Fruit fly (Drosophila melanogaster) whole organism, embryonic: Measurements from ENCODE around the gene CG11771.

ENCODE experiments used
- B-H2 ChIP-seq: fragments of 200-800 bp; sonication (Bioruptor generic); optimal IDR thresholded peaks from 2 replicates; lab custom pipeline; 2018; ENCODE audit warnings: missing biosample characterization, mild to moderate bottlenecking, missing genetic modification characterization
- BEAF-32 ChIP-seq: fragments of 200-800 bp; sonication (Bioruptor generic); optimal IDR thresholded peaks from 3 replicates; lab custom pipeline; 2017; ENCODE audit warnings: missing biosample characterization, missing genetic modification characterization, mild to moderate bottlenecking, moderate library complexity, missing genetic modification reagents
- Bgb ChIP-seq: fragments of 200-800 bp; sonication (Bioruptor generic); IDR thresholded peaks from 2 replicates; pipeline ENCODE4 v1.3.6; 2022; ENCODE audit warnings: missing biosample characterization, missing genetic modification characterization; ENCODE audit not compliant: partially characterized antibody
- CG13287 ChIP-seq: fragments of 200-800 bp; sonication (Bioruptor generic); IDR thresholded peaks from 2 replicates; pipeline ENCODE4 v1.3.6; 2022; ENCODE audit warnings: missing biosample characterization, missing genetic modification characterization; ENCODE audit not compliant: partially characterized antibody
- CG14710 ChIP-seq: fragments of 200-800 bp; sonication (Bioruptor generic); optimal IDR thresholded peaks from 3 replicates; lab custom pipeline; 2019; ENCODE audit warnings: missing biosample characterization, mild to moderate bottlenecking, missing genetic modification characterization, moderate library complexity
- CG1602 ChIP-seq: fragments of 200-800 bp; sonication (Bioruptor generic); optimal IDR thresholded peaks from 3 replicates; lab custom pipeline; 2016; ENCODE audit warnings: missing biosample characterization, missing genetic modification characterization
- CG17186 ChIP-seq: fragments of 200-800 bp; sonication (Bioruptor generic); optimal IDR thresholded peaks from 3 replicates; lab custom pipeline; 2017; ENCODE audit warnings: missing biosample characterization, missing genetic modification reagents, missing genetic modification characterization
- CG34422 ChIP-seq: fragments of 200-800 bp; sonication (Bioruptor generic); IDR thresholded peaks from 3 replicates; pipeline ENCODE4 v1.3.6; 2022; ENCODE audit warnings: missing biosample characterization, missing genetic modification characterization
- CG6854 ChIP-seq: fragments of 200-800 bp; sonication (Bioruptor generic); optimal IDR thresholded peaks from 3 replicates; lab custom pipeline; 2017; ENCODE audit warnings: missing biosample characterization, mild to moderate bottlenecking, missing genetic modification characterization
- CG7839 ChIP-seq: fragments of 200-800 bp; sonication (Bioruptor generic); optimal IDR thresholded peaks from 3 replicates; lab custom pipeline; 2018; ENCODE audit warnings: missing biosample characterization, mild to moderate bottlenecking, missing genetic modification characterization, moderate library complexity
- CG7963 ChIP-seq: fragments of 200-800 bp; sonication (Bioruptor generic); IDR thresholded peaks from 3 replicates; pipeline ENCODE4 v1.3.6; 2022; ENCODE audit warnings: missing biosample characterization, missing genetic modification characterization; ENCODE audit not compliant: partially characterized antibody
- CG8388 ChIP-seq: fragments of 200-800 bp; sonication (Bioruptor generic); optimal IDR thresholded peaks from 2 replicates; lab custom pipeline; 2019; ENCODE audit warnings: missing biosample characterization, mild to moderate bottlenecking, missing genetic modification characterization, moderate library complexity
- CG9797 ChIP-seq: fragments of 200-800 bp; sonication (Bioruptor generic); optimal IDR thresholded peaks from 3 replicates; lab custom pipeline; 2018; ENCODE audit warnings: missing biosample characterization, mild to moderate bottlenecking, missing genetic modification characterization
- Dad ChIP-seq: fragments of 200-800 bp; sonication (Bioruptor generic); optimal IDR thresholded peaks from 3 replicates; lab custom pipeline; 2016; ENCODE audit warnings: missing biosample characterization, missing genetic modification characterization
- Dll ChIP-seq: fragments of 200-800 bp; sonication (Bioruptor generic); IDR thresholded peaks from 4 replicates; pipeline ENCODE4 v1.3.6; 2022; ENCODE audit warnings: missing biosample characterization, missing genetic modification characterization; ENCODE audit not compliant: partially characterized antibody
- Dref ChIP-seq: fragments of 200-800 bp; sonication (Bioruptor generic); IDR thresholded peaks from 2 replicates; pipeline ENCODE4 v1.3.6; 2022; ENCODE audit warnings: missing biosample characterization, missing genetic modification characterization
- ERR ChIP-seq: fragments of 200-800 bp; sonication (Bioruptor generic); optimal IDR thresholded peaks from 2 replicates; lab custom pipeline; 2016; ENCODE audit warnings: missing biosample characterization, missing genetic modification characterization
- Ets97D ChIP-seq: fragments of 200-800 bp; sonication (Bioruptor generic); optimal IDR thresholded peaks from 3 replicates; lab custom pipeline; 2016; ENCODE audit warnings: missing biosample characterization, missing genetic modification characterization
- HLHmδ ChIP-seq: fragments of 200-800 bp; sonication (Bioruptor generic); optimal IDR thresholded peaks from 2 replicates; lab custom pipeline; 2018; ENCODE audit warnings: missing biosample characterization, mild to moderate bottlenecking, missing genetic modification characterization, moderate library complexity
- Hsf ChIP-seq: fragments of 200-800 bp; sonication (Bioruptor generic); optimal IDR thresholded peaks from 3 replicates; lab custom pipeline; 2016; ENCODE audit warnings: missing biosample characterization, missing genetic modification characterization
- MTF-1 ChIP-seq: fragments of 200-800 bp; sonication (Bioruptor generic); optimal IDR thresholded peaks from 2 replicates; lab custom pipeline; 2018; ENCODE audit warnings: missing biosample characterization, mild to moderate bottlenecking, missing genetic modification characterization, borderline replicate concordance
- Med ChIP-seq: fragments of 200-800 bp; sonication (Bioruptor generic); peaks from one replicate; lab custom pipeline; 2016; ENCODE audit warnings: missing biosample characterization, missing genetic modification characterization, mild to moderate bottlenecking, inconsistent platforms, moderate library complexity
- Neu2 ChIP-seq: fragments of 200-800 bp; sonication (Bioruptor generic); optimal IDR thresholded peaks from 3 replicates; lab custom pipeline; 2016; ENCODE audit warnings: missing biosample characterization, missing genetic modification characterization, borderline replicate concordance
- Nf-YC ChIP-seq: fragments of 200-800 bp; optimal IDR thresholded peaks from 3 replicates; lab custom pipeline; 2019; ENCODE audit warnings: missing biosample characterization, mild to moderate bottlenecking, missing genetic modification characterization, moderate library complexity
- NfI ChIP-seq: fragments of 200-800 bp; sonication (Bioruptor generic); optimal IDR thresholded peaks from 3 replicates; lab custom pipeline; 2018; ENCODE audit warnings: missing biosample characterization, mild to moderate bottlenecking, missing genetic modification characterization, moderate library complexity
- Sry-δ ChIP-seq: fragments of 200-800 bp; sonication (Bioruptor generic); optimal IDR thresholded peaks from 2 replicates; lab custom pipeline; 2016; ENCODE audit warnings: missing biosample characterization, missing genetic modification characterization
- Tbp ChIP-seq: fragments of >200 bp; optimal IDR thresholded peaks from 2 replicates; lab custom pipeline; 2018; ENCODE audit warnings: missing biosample characterization, missing genetic modification characterization
- al ChIP-seq: fragments of 200-800 bp; sonication (Bioruptor generic); IDR thresholded peaks from 2 replicates; pipeline ENCODE4 v1.3.6; 2022; ENCODE audit warnings: missing biosample characterization, missing genetic modification characterization
- cas ChIP-seq: fragments of 200-800 bp; sonication (Bioruptor generic); IDR thresholded peaks from 2 replicates; pipeline ENCODE4 v1.3.6; 2022; ENCODE audit warnings: missing biosample characterization, missing genetic modification characterization
- cg ChIP-seq: fragments of 200-800 bp; sonication (Bioruptor generic); optimal IDR thresholded peaks from 3 replicates; lab custom pipeline; 2019; ENCODE audit warnings: missing biosample characterization, mild to moderate bottlenecking, missing genetic modification characterization, moderate library complexity
- chinmo ChIP-seq: fragments of 200-800 bp; sonication (Bioruptor generic); IDR thresholded peaks from 4 replicates; pipeline ENCODE4 v1.3.6; 2022; ENCODE audit warnings: missing biosample characterization, missing genetic modification characterization; ENCODE audit not compliant: partially characterized antibody
- crol ChIP-seq: fragments of 200-800 bp; sonication (Bioruptor generic); IDR thresholded peaks from 2 replicates; pipeline ENCODE4 v1.3.6; 2022; ENCODE audit warnings: missing biosample characterization, missing genetic modification characterization
- crp ChIP-seq, 2 experiments: fragments of 200-800 bp; sonication (Bioruptor generic); optimal IDR thresholded peaks; 2 replicates in 1 of 2; 3 replicates in 1 of 2; lab custom pipeline; 2017; ENCODE audit warnings: missing biosample characterization in 2 of 2, missing genetic modification characterization in 2 of 2, mild to moderate bottlenecking in 1 of 2, moderate library complexity in 1 of 2
- da ChIP-seq: fragments of 200-800 bp; sonication (Bioruptor generic); optimal IDR thresholded peaks from 2 replicates; lab custom pipeline; 2016; ENCODE audit warnings: missing biosample characterization, missing genetic modification characterization
- ewg ChIP-seq: fragments of 200-800 bp; sonication (Bioruptor generic); optimal IDR thresholded peaks from 3 replicates; lab custom pipeline; 2017; ENCODE audit warnings: mild to moderate bottlenecking, missing biosample characterization, missing genetic modification reagents, missing genetic modification characterization
- gce ChIP-seq: fragments of 200-800 bp; sonication (Bioruptor generic); IDR thresholded peaks from 3 replicates; pipeline ENCODE4 v1.3.6; 2022; ENCODE audit warnings: missing biosample characterization, missing genetic modification characterization
- gfzf ChIP-seq: fragments of 200-800 bp; sonication (Bioruptor generic); optimal IDR thresholded peaks from 2 replicates; lab custom pipeline; 2016; ENCODE audit warnings: missing biosample characterization, mild to moderate bottlenecking, missing genetic modification characterization, moderate library complexity
- hbn ChIP-seq: fragments of 200-800 bp; sonication (Bioruptor generic); IDR thresholded peaks from 2 replicates; pipeline ENCODE4 v1.3.6; 2022; ENCODE audit warnings: missing biosample characterization, missing genetic modification characterization; ENCODE audit not compliant: partially characterized antibody
- inv ChIP-seq: fragments of 200-800 bp; sonication (Bioruptor generic); IDR thresholded peaks from 2 replicates; pipeline ENCODE4 v1.3.6; 2022; ENCODE audit warnings: missing biosample characterization, missing genetic modification characterization; ENCODE audit not compliant: partially characterized antibody
- mirr ChIP-seq: fragments of 200-800 bp; sonication (Bioruptor generic); optimal IDR thresholded peaks from 3 replicates; lab custom pipeline; 2018; ENCODE audit warnings: missing biosample characterization, mild to moderate bottlenecking, missing genetic modification characterization
- nau ChIP-seq: fragments of 200-800 bp; sonication (Bioruptor generic); optimal IDR thresholded peaks from 3 replicates; lab custom pipeline; 2017; ENCODE audit warnings: missing biosample characterization, mild to moderate bottlenecking, missing genetic modification characterization, missing genetic modification reagents
- nmo ChIP-seq: fragments of 200-800 bp; sonication (Bioruptor generic); optimal IDR thresholded peaks from 2 replicates; lab custom pipeline; 2018; ENCODE audit warnings: missing biosample characterization, mild to moderate bottlenecking, missing genetic modification characterization, moderate library complexity
- nom ChIP-seq: fragments of 200-800 bp; sonication (Bioruptor generic); optimal IDR thresholded peaks from 2 replicates; lab custom pipeline; 2017; ENCODE audit warnings: missing biosample characterization, missing genetic modification characterization, mild to moderate bottlenecking, moderate library complexity, missing genetic modification reagents
- slbo ChIP-seq: fragments of 200-800 bp; sonication (Bioruptor generic); IDR thresholded peaks from 2 replicates; pipeline ENCODE4 v1.3.6; 2022; ENCODE audit warnings: missing biosample characterization, missing genetic modification characterization
- sna ChIP-seq: fragments of 200-800 bp; sonication (Bioruptor generic); IDR thresholded peaks from 2 replicates; pipeline ENCODE4 v1.3.6; 2022; ENCODE audit warnings: missing biosample characterization, missing genetic modification characterization; ENCODE audit not compliant: partially characterized antibody
- tin ChIP-seq: fragments of 200-800 bp; sonication (Bioruptor generic); optimal IDR thresholded peaks from 3 replicates; lab custom pipeline; 2016; ENCODE audit warnings: missing biosample characterization, missing genetic modification characterization
- unc-4 ChIP-seq: fragments of 200-800 bp; sonication (Bioruptor generic); IDR thresholded peaks from 2 replicates; pipeline ENCODE4 v1.3.6; 2022; ENCODE audit warnings: missing biosample characterization, missing genetic modification characterization; ENCODE audit not compliant: partially characterized antibody
- unpg ChIP-seq: fragments of 200-800 bp; sonication (Bioruptor generic); optimal IDR thresholded peaks from 3 replicates; lab custom pipeline; 2018; ENCODE audit warnings: missing biosample characterization, mild to moderate bottlenecking, missing genetic modification characterization, moderate library complexity

CG11771 gene

dm6 chr3R:24938049-24938448 lies 6.2 kb downstream of the CG11771 start, which contains the start of gene Osbp (continued):
- TF ChIP-seq unc-4 (GFP tag; lab: Robert Waterston, UW) (peak; percentile 45), CG14710 (tag; lab: Kevin White, UChicago) (peak; percentile 40), CG7963 (peak; percentile 59; the same call in 1 of the 3 replicates), hbn (GFP tag; lab: Robert Waterston, UW) (no peak; the same call in 1 of the 2 replicates), HLHmδ (peak; percentile 7), CG13287 (GFP tag; lab: Robert Waterston, UW) (peak; percentile 73), tin (GFP tag; lab: Kevin White, UChicago) (no peak), chinmo (GFP tag; lab: Robert Waterston, UW) (peak; percentile 68; the same call in 1 of the 4 replicates), CG7839 (no peak), CG1602 (no peak), CG6854 (GFP tag; lab: Kevin White, UChicago) (no peak), ewg (GFP tag; lab: Kevin White, UChicago) (peak; percentile 26), Tbp (GFP tag; lab: Kevin White, UChicago) (no peak), Nf-YC (tag; lab: Kevin White, UChicago) (peak; percentile 93), da (GFP tag; lab: Kevin White, UChicago) (no peak), NfI (GFP tag; lab: Kevin White, UChicago) (peak; percentile 32), Sry-δ (peak; percentile 51), sna (GFP tag; lab: Robert Waterston, UW) (peak; percentile 41; the same call in 1 of the 2 replicates), MTF-1 (peak; percentile 36), ERR (GFP tag; lab: Kevin White, UChicago) (no peak), Med (GFP tag; lab: Kevin White, UChicago) (peak; percentile 84), mirr (peak; percentile 26), Ets97D (GFP tag; lab: Kevin White, UChicago) (peak; percentile 60), crp (GFP tag; optimal IDR thresholded peaks at IDR 0.05; lab: Kevin White, UChicago) (peak in 1 of 2 experiments; percentile 33), B-H2 (GFP tag; lab: Kevin White, UChicago) (peak; percentile 65), CG34422 (GFP tag; lab: Robert Waterston, UW) (peak; percentile 62; the same call in 1 of the 3 replicates), nau (no peak), gfzf (GFP tag; lab: Kevin White, UChicago) (peak; percentile 79), Dref (GFP tag; lab: Robert Waterston, UW) (peak; percentile 94), Bgb (GFP tag; lab: Robert Waterston, UW) (peak; percentile 77), Hsf (GFP tag; lab: Kevin White, UChicago) (no peak), Dad (GFP tag; lab: Kevin White, UChicago) (no peak), gce (GFP tag; lab: Robert Waterston, UW) (0 out of 3 replicates have a peak, but pooled peaks have one; percentile 5), CG17186 (GFP tag; lab: Kevin White, UChicago) (peak; percentile 72), CG9797 (GFP tag; lab: Kevin White, UChicago) (peak; percentile 79), BEAF-32 (GFP tag; lab: Kevin White, UChicago) (peak; percentile 64), Dll (GFP tag; lab: Robert Waterston, UW) (peak; percentile 58; the same call in 2 of the 4 replicates), crol (GFP tag; lab: Robert Waterston, UW) (no peak), unpg (GFP tag; lab: Kevin White, UChicago) (no peak), cas (GFP tag; lab: Robert Waterston, UW) (peak; percentile 47; the same call in 1 of the 2 replicates), nmo (GFP tag; lab: Kevin White, UChicago) (peak; percentile 16), inv (GFP tag; lab: Robert Waterston, UW) (peak; percentile 48; the same call in 1 of the 2 replicates), slbo (GFP tag; lab: Robert Waterston, UW) (0 out of 2 replicates have a peak, but pooled peaks have one; percentile 13), Neu2 (GFP tag; lab: Kevin White, UChicago) (no peak), CG8388 (GFP tag; lab: Kevin White, UChicago) (no peak), nom (GFP tag; lab: Kevin White, UChicago) (peak; percentile 50), cg (GFP tag; lab: Kevin White, UChicago) (peak; percentile 98), al (GFP tag; lab: Robert Waterston, UW) (no peak)
